Worm (Caenorhabditis elegans) whole organism, midembryonic: ENCODE measurements around the gene toca-2.

Experiments used
- T22C8.4 ChIP-seq: fragments of 200-800 bp; sonication (Bioruptor generic); IDR thresholded peaks from 2 replicates; pipeline ENCODE4 v1.3.6; 2022; ENCODE audit warnings: missing genetic modification characterization, missing compliant biosample characterization
- tab-1 ChIP-seq: fragments of 200-800 bp; sonication (Bioruptor generic); IDR thresholded peaks from 2 replicates; pipeline ENCODE4 v1.3.6; 2022; ENCODE audit warnings: missing genetic modification characterization, missing compliant biosample characterization
- ztf-23 ChIP-seq: fragments of 200-800 bp; sonication (Bioruptor generic); IDR thresholded peaks from 2 replicates; pipeline ENCODE4 v1.3.6; 2022; ENCODE audit warnings: missing genetic modification reagents, missing genetic modification characterization, missing compliant biosample characterization

ce11 chrIII:13735008-13735407 is 20.7 kb upstream of the toca-2 start, which contains the start of gene W06F12.3:
- TF ChIP-seq ztf-23: no peak
- no peak for TF ChIP-seq tab-1 (GFP tag; lab: Robert Waterston, UW)
- TF ChIP-seq T22C8.4 (GFP tag; lab: Robert Waterston, UW): no peak
